Fruit fly (Drosophila melanogaster): ENCODE data around the gene CG14957.

dm6 chr3L:3205349-3205748 is 18.0 kb downstream of the CG14957 start, which contains the start of gene CG32277:
- TF ChIP-seq CG32767 (GFP tag; IDR thresholded peaks at IDR 0.05): no peak
- TF ChIP-seq scrt (GFP tag; optimal IDR thresholded peaks at IDR 0.05): no peak
- TF ChIP-seq Dip3 (GFP tag; optimal IDR thresholded peaks at IDR 0.05): no peak
- no peak for TF ChIP-seq slou (GFP tag; optimal IDR thresholded peaks at IDR 0.05)
- no peak for TF ChIP-seq insv (GFP tag; optimal IDR thresholded peaks at IDR 0.05)
- TF ChIP-seq CG6683 (GFP tag; optimal IDR thresholded peaks at IDR 0.05): no peak

All from whole organism, embryonic.